Worm (Caenorhabditis elegans): ENCODE data around the gene hsp-12.6.

Gene hsp-12.6

DNA sequence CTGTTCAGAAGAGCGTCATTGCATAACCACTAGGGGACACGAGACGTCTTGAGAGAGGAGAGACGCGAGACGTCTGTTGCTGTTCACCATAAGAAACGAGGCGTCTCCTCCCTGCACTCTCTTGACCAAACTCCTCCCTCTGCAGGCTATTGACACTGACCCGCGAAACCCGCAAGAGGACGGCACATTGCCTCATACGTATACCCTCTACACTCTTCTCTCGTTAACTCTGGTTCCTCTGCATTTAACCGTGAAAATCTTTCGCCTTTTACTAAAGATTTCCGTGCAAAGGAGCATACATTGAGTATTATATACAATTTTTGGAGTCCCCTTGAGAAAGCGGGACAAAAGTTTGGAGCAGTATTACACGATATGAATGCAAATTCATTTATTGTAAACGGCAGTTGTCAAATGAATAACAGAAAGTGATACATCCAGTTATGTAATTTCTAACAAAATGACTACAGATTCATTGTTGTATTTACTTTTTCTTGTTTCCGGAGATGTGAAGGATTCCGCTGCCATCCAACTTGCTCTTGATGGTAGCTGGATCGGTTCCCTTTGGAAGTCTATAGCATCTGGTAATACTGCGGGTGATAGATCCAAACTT lies 2.5 kb downstream of the hsp-12.6 start:
- TF ChIP-seq dve-1 (tag; optimal IDR thresholded peaks at IDR 0.05), result peak; percentile 52
- peak; percentile 21 for TF ChIP-seq ttx-3 (tag; optimal IDR thresholded peaks at IDR 0.05)
- TF ChIP-seq ceh-18 (tag; optimal IDR thresholded peaks at IDR 0.05), result peak; percentile 77
- peak; percentile 23 for TF ChIP-seq fkh-6 (tag; optimal IDR thresholded peaks at IDR 0.05)
- TF ChIP-seq unc-42 (tag; optimal IDR thresholded peaks at IDR 0.05), result peak; percentile 79
- TF ChIP-seq hlh-30 (tag; optimal IDR thresholded peaks at IDR 0.05; ENCODE audit: insufficient read depth), result peak; percentile 80
- no peak for TF ChIP-seq unc-86 (tag; optimal IDR thresholded peaks at IDR 0.05)
- peak; percentile 33; the same call in 1 of the 2 replicates for TF ChIP-seq sox-2 (GFP tag; IDR thresholded peaks at IDR 0.05)
- peak; percentile 87 for TF ChIP-seq tbx-2 (tag; optimal IDR thresholded peaks at IDR 0.05)
- TF ChIP-seq ceh-30 (tag; optimal IDR thresholded peaks at IDR 0.05), result peak; percentile 61
- TF ChIP-seq hlh-15 (tag; optimal IDR thresholded peaks at IDR 0.05), result no peak
- peak; percentile 59 for TF ChIP-seq pax-1 (tag; optimal IDR thresholded peaks at IDR 0.05)
- TF ChIP-seq che-1 (tag; optimal IDR thresholded peaks at IDR 0.05), result peak; percentile 33
- peak; percentile 6 for TF ChIP-seq tbx-7 (tag; optimal IDR thresholded peaks at IDR 0.05)
- TF ChIP-seq F13H6.1 (tag; optimal IDR thresholded peaks at IDR 0.05), result peak; percentile 42
- no peak for TF ChIP-seq dmd-4 (tag; optimal IDR thresholded peaks at IDR 0.05; ENCODE audit: borderline replicate concordance)
- no peak for TF ChIP-seq ahr-1 (tag; optimal IDR thresholded peaks at IDR 0.05)
- TF ChIP-seq hlh-8 (tag; optimal IDR thresholded peaks at IDR 0.05), result peak; percentile 26
- peak; percentile 61 for TF ChIP-seq pros-1 (tag; optimal IDR thresholded peaks at IDR 0.05)
- TF ChIP-seq ceh-24 (tag; optimal IDR thresholded peaks at IDR 0.05), result no peak
- peak; percentile 40 for TF ChIP-seq ztf-16 (tag; optimal IDR thresholded peaks at IDR 0.05)
- TF ChIP-seq sox-4 (tag; optimal IDR thresholded peaks at IDR 0.05), result no peak
- TF ChIP-seq fax-1 (tag; optimal IDR thresholded peaks at IDR 0.05), result no peak
- TF ChIP-seq ceh-14 (tag; optimal IDR thresholded peaks at IDR 0.05), result peak; percentile 50
- peak; percentile 61 for TF ChIP-seq ets-4 (tag; optimal IDR thresholded peaks at IDR 0.05)
- TF ChIP-seq T23F11.4 (GFP tag; optimal IDR thresholded peaks at IDR 0.05), result no peak
- peak; percentile 6 for TF ChIP-seq C08G9.2 (tag; optimal IDR thresholded peaks at IDR 0.05)
- TF ChIP-seq elt-2 (tag; optimal IDR thresholded peaks at IDR 0.05), result peak; percentile 77
- no peak for TF ChIP-seq mec-3 (tag; optimal IDR thresholded peaks at IDR 0.05; ENCODE audit: borderline replicate concordance)
- no peak for TF ChIP-seq odd-2 (tag; optimal IDR thresholded peaks at IDR 0.05)
- TF ChIP-seq ceh-31 (tag; optimal IDR thresholded peaks at IDR 0.05), result peak; percentile 86
- TF ChIP-seq K09A11.1 (tag; optimal IDR thresholded peaks at IDR 0.05; ENCODE audit: insufficient read depth), result no peak
- TF ChIP-seq ceh-19 (GFP tag; optimal IDR thresholded peaks at IDR 0.05), result peak; percentile 36
- peak; percentile 67 for TF ChIP-seq rnt-1 (tag; optimal IDR thresholded peaks at IDR 0.05)
- TF ChIP-seq hlh-6 (tag; optimal IDR thresholded peaks at IDR 0.05), result no peak
- TF ChIP-seq eyg-1 (tag; optimal IDR thresholded peaks at IDR 0.05), result no peak
- TF ChIP-seq ceh-45 (GFP tag; IDR thresholded peaks at IDR 0.05), result no peak
- peak; percentile 59 for TF ChIP-seq syd-9 (tag; optimal IDR thresholded peaks at IDR 0.05)
- TF ChIP-seq elt-4 (tag; optimal IDR thresholded peaks at IDR 0.05), result no peak
- TF ChIP-seq sdc-2 (tag; optimal IDR thresholded peaks at IDR 0.05), result peak; percentile 37
- no peak for TF ChIP-seq pha-4 (tag; optimal IDR thresholded peaks at IDR 0.05)
- TF ChIP-seq ceh-6 (GFP tag; optimal IDR thresholded peaks at IDR 0.05), result no peak
- TF ChIP-seq ceh-34 (tag; optimal IDR thresholded peaks at IDR 0.05), result peak; percentile 82
- TF ChIP-seq nhr-232 (tag; optimal IDR thresholded peaks at IDR 0.05), result no peak
- peak; percentile 7 for TF ChIP-seq pha-2 (tag; optimal IDR thresholded peaks at IDR 0.05)
- peak; percentile 97 for TF ChIP-seq ama-1 (optimal IDR thresholded peaks at IDR 0.05)
- no peak for TF ChIP-seq lin-11 (tag; optimal IDR thresholded peaks at IDR 0.05)
- peak; percentile 41 for TF ChIP-seq ceh-2 (tag; optimal IDR thresholded peaks at IDR 0.05)
- no peak for TF ChIP-seq gmeb-2 (tag; optimal IDR thresholded peaks at IDR 0.05)
- no peak for TF ChIP-seq fkh-10 (GFP tag; optimal IDR thresholded peaks at IDR 0.05)
- TF ChIP-seq unc-55 (GFP tag; optimal IDR thresholded peaks at IDR 0.05), result peak; percentile 50
- no peak for TF ChIP-seq C38D4.7 (GFP tag; optimal IDR thresholded peaks at IDR 0.05)
- TF ChIP-seq hlh-13 (GFP tag; optimal IDR thresholded peaks at IDR 0.05), result no peak

Data from whole organism, late embryonic.